Worm (Caenorhabditis elegans) whole organism, L4/young adult: ENCODE results near the gene ZK287.1.

Source experiments
- W03F9.2 ChIP-seq: fragments of 150-350 bp; optimal IDR thresholded peaks from 2 replicates; lab custom pipeline; 2014; ENCODE audit warnings: missing biosample characterization, missing genetic modification characterization
- him-1 ChIP-seq: sonication (generic microtip); optimal IDR thresholded peaks from 2 replicates; lab custom pipeline; 2016; ENCODE audit warnings: missing genotype, missing genetic modification reagents, missing genetic modification characterization, missing compliant biosample characterization

- no peak for TF ChIP-seq him-1 (tag; lab: Kevin White, UChicago)
- no peak for TF ChIP-seq W03F9.2 (tag; lab: Kevin White, UChicago)
Observed at ce11 chrV:9645507-9645906, 21.0 kb upstream of the ZK287.1 start, which contains the start of the genes atl-1 and hcp-2.
